Worm (Caenorhabditis elegans) whole organism, late embryonic: ENCODE results near the gene apc-2.

Source experiments
- C08G9.2 ChIP-seq: sonication (generic microtip); optimal IDR thresholded peaks from 2 replicates; lab custom pipeline; 2016; ENCODE audit warnings: mild to moderate bottlenecking, missing genetic modification characterization, moderate library complexity, missing compliant biosample characterization
- C38D4.7 ChIP-seq: fragments of 200-800 bp; sonication (Bioruptor generic); optimal IDR thresholded peaks from 2 replicates; lab custom pipeline; 2018; ENCODE audit warnings: mild to moderate bottlenecking, missing genetic modification characterization, moderate library complexity, missing compliant biosample characterization
- K02D7.2 ChIP-seq: sonication (generic microtip); optimal IDR thresholded peaks from 2 replicates; lab custom pipeline; 2017; ENCODE audit warnings: mild to moderate bottlenecking, missing genetic modification characterization, missing compliant biosample characterization
- Y22D7AL.16 ChIP-seq: sonication (generic microtip); optimal IDR thresholded peaks from 2 replicates; lab custom pipeline; 2016; ENCODE audit warnings: missing genetic modification characterization, missing compliant biosample characterization
- ama-1 ChIP-seq: fragments of 150-350 bp; optimal IDR thresholded peaks from 2 replicates; lab custom pipeline; 2014
- ceh-14 ChIP-seq: sonication (generic microtip); optimal IDR thresholded peaks from 2 replicates; lab custom pipeline; 2016; ENCODE audit warnings: missing genotype, missing genetic modification characterization, missing compliant biosample characterization
- ceh-18 ChIP-seq: sonication (generic microtip); optimal IDR thresholded peaks from 2 replicates; lab custom pipeline; 2016; ENCODE audit warnings: missing genetic modification characterization, missing compliant biosample characterization
- ceh-19 ChIP-seq: fragments of 200-800 bp; sonication (Bioruptor generic); optimal IDR thresholded peaks from 2 replicates; lab custom pipeline; 2018; ENCODE audit warnings: mild to moderate bottlenecking, missing genetic modification characterization, missing compliant biosample characterization
- ceh-30 ChIP-seq: fragments of 150-350 bp; optimal IDR thresholded peaks from 2 replicates; lab custom pipeline; 2014; ENCODE audit warnings: missing biosample characterization, missing genetic modification characterization
- ceh-34 ChIP-seq: sonication (generic microtip); optimal IDR thresholded peaks from 2 replicates; lab custom pipeline; 2016; ENCODE audit warnings: mild to moderate bottlenecking, missing genetic modification characterization, missing compliant biosample characterization
- ceh-45 ChIP-seq: fragments of 200-800 bp; sonication (Bioruptor generic); IDR thresholded peaks from 2 replicates; pipeline ENCODE4 v1.3.6; 2022; ENCODE audit warnings: missing genetic modification reagents, missing genetic modification characterization, missing compliant biosample characterization
- ceh-6 ChIP-seq: fragments of 200-800 bp; sonication (Bioruptor generic); optimal IDR thresholded peaks from 2 replicates; lab custom pipeline; 2018; ENCODE audit warnings: mild to moderate bottlenecking, missing genetic modification characterization, missing compliant biosample characterization
- ceh-9 ChIP-seq: sonication (generic microtip); optimal IDR thresholded peaks from 2 replicates; lab custom pipeline; 2016; ENCODE audit warnings: mild to moderate bottlenecking, missing genetic modification characterization, inconsistent platforms, missing compliant biosample characterization
- che-1 ChIP-seq: sonication (generic microtip); optimal IDR thresholded peaks from 2 replicates; lab custom pipeline; 2016; ENCODE audit warnings: mild to moderate bottlenecking, missing genetic modification characterization, missing compliant biosample characterization
- elt-4 ChIP-seq: sonication (generic microtip); optimal IDR thresholded peaks from 2 replicates; lab custom pipeline; 2016; ENCODE audit warnings: missing genetic modification characterization, missing compliant biosample characterization
- eyg-1 ChIP-seq: sonication (generic microtip); optimal IDR thresholded peaks from 2 replicates; lab custom pipeline; 2016; ENCODE audit warnings: missing genotype, missing genetic modification characterization, missing compliant biosample characterization
- fkh-10 ChIP-seq: fragments of 150-350 bp; optimal IDR thresholded peaks from 2 replicates; lab custom pipeline; 2014; ENCODE audit warnings: missing biosample characterization, missing genetic modification reagents, missing genetic modification characterization
- fkh-6 ChIP-seq: sonication (generic microtip); optimal IDR thresholded peaks from 2 replicates; lab custom pipeline; 2016; ENCODE audit warnings: missing genetic modification characterization, missing compliant biosample characterization
- hlh-13 ChIP-seq: fragments of 200-800 bp; sonication (Bioruptor generic); optimal IDR thresholded peaks from 2 replicates; lab custom pipeline; 2018; ENCODE audit warnings: mild to moderate bottlenecking, missing genetic modification characterization, missing compliant biosample characterization
- madf-2 ChIP-seq: sonication (generic microtip); optimal IDR thresholded peaks from 2 replicates; lab custom pipeline; 2017; ENCODE audit warnings: missing genetic modification characterization, missing compliant biosample characterization
- nhr-232 ChIP-seq: sonication (generic microtip); optimal IDR thresholded peaks from 2 replicates; lab custom pipeline; 2016; ENCODE audit warnings: missing genetic modification characterization, missing compliant biosample characterization
- odd-2 ChIP-seq: sonication (generic microtip); optimal IDR thresholded peaks from 2 replicates; lab custom pipeline; 2017; ENCODE audit warnings: antibody characterized with exemption, mild to moderate bottlenecking, missing genetic modification characterization, missing compliant biosample characterization
- pax-1 ChIP-seq: fragments of 150-350 bp; optimal IDR thresholded peaks from 2 replicates; lab custom pipeline; 2014; ENCODE audit warnings: missing biosample characterization, missing genetic modification characterization
- pha-4 ChIP-seq: fragments of 150-350 bp; optimal IDR thresholded peaks from 2 replicates; lab custom pipeline; 2018; ENCODE audit warnings: missing biosample characterization, missing genetic modification reagents, missing genetic modification characterization
- pqm-1 ChIP-seq: sonication (generic microtip); optimal IDR thresholded peaks from 2 replicates; lab custom pipeline; 2016; ENCODE audit warnings: missing genetic modification characterization, missing compliant biosample characterization
- pros-1 ChIP-seq: fragments of 150-350 bp; optimal IDR thresholded peaks from 2 replicates; lab custom pipeline; 2014; ENCODE audit warnings: missing biosample characterization, missing genetic modification reagents, missing genetic modification characterization
- sdc-2 ChIP-seq: sonication (generic microtip); optimal IDR thresholded peaks from 2 replicates; lab custom pipeline; 2016; ENCODE audit warnings: missing genotype, missing genetic modification characterization, missing compliant biosample characterization
- sox-4 ChIP-seq: sonication (generic microtip); optimal IDR thresholded peaks from 2 replicates; lab custom pipeline; 2017; ENCODE audit warnings: mild to moderate bottlenecking, missing genetic modification characterization, inconsistent platforms, missing compliant biosample characterization
- syd-9 ChIP-seq: sonication (generic microtip); optimal IDR thresholded peaks from 2 replicates; lab custom pipeline; 2016; ENCODE audit warnings: mild to moderate bottlenecking, missing genetic modification characterization, moderate library complexity, missing compliant biosample characterization
- tbx-7 ChIP-seq: sonication (generic microtip); optimal IDR thresholded peaks from 2 replicates; lab custom pipeline; 2016; ENCODE audit warnings: missing genotype, missing genetic modification characterization, missing compliant biosample characterization
- ttx-3 ChIP-seq: sonication (generic microtip); optimal IDR thresholded peaks from 2 replicates; lab custom pipeline; 2016; ENCODE audit warnings: missing genetic modification reagents, missing genetic modification characterization, missing compliant biosample characterization
- unc-3 ChIP-seq, 2 experiments: fragments of 200-800 bp in 1 of 2; sonication (Bioruptor generic) in 1 of 2; sonication (generic microtip) in 1 of 2; conservative IDR thresholded peaks in 1 of 2; optimal IDR thresholded peaks in 1 of 2; 2 replicates each; pipeline versions ENCODE4 v1.3.6 to Lab custom; 2016 to 2022; ENCODE audit warnings: missing compliant biosample characterization in 2 of 2, missing genetic modification characterization in 2 of 2, missing genetic modification reagents in 1 of 2
- zip-5 ChIP-seq: sonication (generic microtip); optimal IDR thresholded peaks from 2 replicates; lab custom pipeline; 2016; ENCODE audit warnings: missing genetic modification characterization, missing compliant biosample characterization

The apc-2 gene

DNA sequence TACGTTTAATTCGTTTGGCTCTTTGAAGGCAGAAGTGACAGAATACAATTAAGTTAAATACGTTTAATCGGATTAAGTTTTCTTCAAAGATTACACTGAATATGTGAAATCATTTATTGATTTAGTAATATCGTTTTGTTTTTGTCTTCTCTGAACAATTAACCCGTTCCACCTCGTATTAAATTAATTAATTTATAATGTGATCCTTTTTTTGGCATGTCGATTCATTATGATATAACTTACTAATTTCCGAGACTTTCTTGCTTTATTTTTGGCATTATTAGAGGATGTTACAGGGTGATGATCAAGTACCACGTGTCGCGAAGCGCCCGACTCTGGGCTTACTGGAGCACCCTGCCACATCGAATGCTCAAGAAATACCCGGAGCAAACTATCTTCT, 36.2 kb upstream of the apc-2 start, which contains the start of gene K12H4.5:
K12H4.5 (plus strand) TSS at position 301 of the 400 bp plus-strand sequence.
- TF ChIP-seq unc-3 (GFP tag; conservative IDR thresholded peaks at IDR 0.05; lab: Robert Waterston, UW) (no peak), unc-3 (tag; optimal IDR thresholded peaks at IDR 0.05; lab: Kevin White, UChicago) (no peak), K02D7.2 (tag; lab: Kevin White, UChicago) (no peak), fkh-10 (GFP tag; lab: Kevin White, UChicago) (no peak)

DNA sequence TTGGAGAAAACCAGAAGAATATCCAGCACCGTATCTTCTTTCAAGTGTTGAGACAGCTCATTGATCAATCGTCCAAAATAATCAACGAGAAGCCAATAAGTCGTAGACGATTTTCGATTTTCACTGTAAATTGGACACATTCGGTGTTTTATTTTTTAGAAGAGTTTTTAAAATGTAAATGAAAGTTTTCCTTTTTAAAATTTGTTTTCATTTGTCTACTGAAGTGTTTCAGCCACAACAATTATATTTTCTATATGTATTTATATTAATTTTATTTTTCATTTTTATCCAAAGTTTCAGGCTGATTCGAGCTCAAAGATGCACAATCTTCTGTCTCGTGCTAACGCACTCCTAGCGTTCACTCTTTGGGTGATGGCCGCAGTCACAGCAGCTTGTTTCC, 35.7 kb upstream of the apc-2 start, which contains the start of gene spcs-3:
spcs-3 (plus strand) TSS at position 301 of the 400 bp plus-strand sequence.
- TF ChIP-seq fkh-6 (tag; lab: Kevin White, UChicago) (no peak), Y22D7AL.16 (no peak), pros-1 (tag; lab: Kevin White, UChicago) (no peak), ceh-9 (tag; lab: Kevin White, UChicago) (no peak), K02D7.2 (tag; lab: Kevin White, UChicago) (no peak), fkh-10 (GFP tag; lab: Kevin White, UChicago) (no peak), pha-4 (tag; lab: Kevin White, UChicago) (no peak), tbx-7 (tag; lab: Kevin White, UChicago) (no peak), ceh-19 (GFP tag; lab: Kevin White, UChicago) (no peak), pqm-1 (tag; lab: Kevin White, UChicago) (no peak), hlh-13 (no peak), C08G9.2 (no peak), che-1 (tag; lab: Kevin White, UChicago) (no peak), madf-2 (no peak), C38D4.7 (GFP tag; lab: Kevin White, UChicago) (no peak), ceh-18 (no peak), eyg-1 (tag; lab: Kevin White, UChicago) (no peak), odd-2 (tag; lab: Kevin White, UChicago) (no peak), ceh-45 (no peak), pax-1 (no peak)

DNA sequence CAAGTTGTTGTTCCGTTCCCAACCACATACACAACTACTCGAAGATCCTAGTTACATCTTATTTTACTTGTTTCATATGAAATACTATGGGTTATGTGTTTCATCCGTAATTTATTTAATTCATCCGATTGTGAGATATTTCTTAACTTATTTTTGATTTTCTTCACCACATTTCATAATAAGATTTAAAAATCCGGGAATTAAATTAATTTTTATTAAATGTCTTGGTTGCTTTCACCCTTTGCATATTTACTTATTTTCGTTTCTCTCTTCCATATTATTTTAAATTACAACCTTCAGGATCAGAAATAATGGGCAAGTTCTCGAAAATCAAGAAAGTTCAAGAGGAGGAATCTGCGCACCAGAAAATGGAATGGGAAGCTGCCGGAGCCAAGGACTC, 34.7 kb upstream of the apc-2 start, which contains the start of gene K12H4.3:
K12H4.3 (plus strand) TSS at position 301 of the 400 bp plus-strand sequence.
- TF ChIP-seq tbx-7 (tag; lab: Kevin White, UChicago) (no peak), ceh-34 (tag; lab: Kevin White, UChicago) (no peak), nhr-232 (tag; lab: Kevin White, UChicago) (no peak), sox-4 (tag; lab: Kevin White, UChicago) (no peak), ceh-6 (GFP tag; lab: Kevin White, UChicago) (no peak), K02D7.2 (tag; lab: Kevin White, UChicago) (no peak), syd-9 (tag; lab: Kevin White, UChicago) (no peak), elt-4 (tag; lab: Kevin White, UChicago) (no peak), zip-5 (tag; lab: Kevin White, UChicago) (no peak), ceh-18 (no peak)
- TF ChIP-seq, all 69 proteins: peak for 0

DNA sequence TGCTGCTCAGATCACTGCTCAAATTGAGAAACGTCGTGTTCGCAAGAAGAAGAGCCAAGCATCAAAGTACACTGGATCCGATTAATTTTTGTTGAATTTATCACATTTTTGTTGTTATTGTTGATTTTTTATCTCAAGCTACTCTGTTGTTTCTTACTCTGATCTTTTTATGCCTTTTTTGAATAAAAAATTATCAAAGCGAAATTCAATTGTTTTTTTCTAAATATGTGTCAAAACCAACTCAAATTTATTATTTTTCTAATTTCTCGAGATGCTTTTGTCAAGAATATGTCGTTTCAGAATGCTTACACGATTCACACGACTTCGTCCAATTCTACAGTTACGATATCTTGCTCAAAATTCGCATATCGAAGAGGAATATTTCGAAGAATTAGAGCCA, 33.0 kb upstream of the apc-2 start, which contains the start of gene K12H4.2:
K12H4.2 (plus strand) TSS at position 301 of the 400 bp plus-strand sequence.
- no peak for TF ChIP-seq ceh-6 (GFP tag; lab: Kevin White, UChicago)
- no peak for TF ChIP-seq fkh-6 (tag; lab: Kevin White, UChicago)
- no peak for TF ChIP-seq sdc-2 (tag; lab: Kevin White, UChicago)
- TF ChIP-seq pha-4 (tag; lab: Kevin White, UChicago), result no peak
- no peak for TF ChIP-seq ceh-14 (tag; lab: Kevin White, UChicago)
- no peak for TF ChIP-seq syd-9 (tag; lab: Kevin White, UChicago)
- no peak for TF ChIP-seq ceh-34 (tag; lab: Kevin White, UChicago)
- no peak for TF ChIP-seq ceh-19 (GFP tag; lab: Kevin White, UChicago)
- TF ChIP-seq ama-1, result no peak
- no peak for TF ChIP-seq odd-2 (tag; lab: Kevin White, UChicago)
- TF ChIP-seq ceh-30 (tag; lab: Kevin White, UChicago), result no peak
- TF ChIP-seq ttx-3 (tag; lab: Kevin White, UChicago), result no peak
- no peak for TF ChIP-seq C08G9.2
- no peak for TF ChIP-seq tbx-7 (tag; lab: Kevin White, UChicago)
